Worm (Caenorhabditis elegans): Measurements from ENCODE around the gene gsy-1.

DNA sequence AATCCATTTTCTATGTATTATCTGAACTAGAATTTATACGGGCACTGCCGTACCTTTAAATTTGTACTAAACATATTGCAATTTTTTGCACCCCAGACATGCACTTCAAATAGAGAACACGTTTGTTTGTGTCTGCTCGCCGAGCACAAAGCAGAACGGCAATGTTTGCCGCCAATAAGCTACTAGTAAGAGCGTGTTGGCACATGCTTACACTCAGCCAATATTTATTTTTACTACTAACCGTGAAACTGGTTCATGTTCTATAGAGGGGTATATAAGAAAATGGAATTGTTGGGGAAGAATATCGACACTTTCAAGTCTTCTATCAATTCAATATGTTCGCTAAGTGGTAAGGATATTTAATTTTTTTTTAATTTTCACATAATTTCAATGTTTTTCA, 29.1 kb upstream of the gsy-1 start, which contains the start of gene nspb-11:
- no peak for TF ChIP-seq nhr-12 (tag; optimal IDR thresholded peaks at IDR 0.05)
- TF ChIP-seq elt-1 (tag; optimal IDR thresholded peaks at IDR 0.05): no peak
- TF ChIP-seq unc-39 (tag; optimal IDR thresholded peaks at IDR 0.05): no peak
- no peak for TF ChIP-seq lin-39 (tag; optimal IDR thresholded peaks at IDR 0.05)
- no peak for TF ChIP-seq R02D3.7 (tag; optimal IDR thresholded peaks at IDR 0.05)
- TF ChIP-seq nhr-237 (tag; optimal IDR thresholded peaks at IDR 0.05): no peak
- no peak for TF ChIP-seq lin-13 (GFP tag; optimal IDR thresholded peaks at IDR 0.05)
- no peak for TF ChIP-seq fos-1 (tag; optimal IDR thresholded peaks at IDR 0.05)
- TF ChIP-seq egl-27 (tag; optimal IDR thresholded peaks at IDR 0.05): no peak
- no peak for TF ChIP-seq snpc-4 (tag; optimal IDR thresholded peaks at IDR 0.05)
- no peak for TF ChIP-seq nhr-25 (tag; optimal IDR thresholded peaks at IDR 0.05)
- TF ChIP-seq skn-1 (tag; optimal IDR thresholded peaks at IDR 0.05): no peak
- TF ChIP-seq C34F6.9 (tag; optimal IDR thresholded peaks at IDR 0.05): no peak
- TF ChIP-seq ztf-11 (tag; optimal IDR thresholded peaks at IDR 0.05): no peak
